Worm (Caenorhabditis elegans): Measurements from ENCODE around the gene mrp-2.

- TF ChIP-seq zip-5 (tag; optimal IDR thresholded peaks at IDR 0.05): no peak
- no peak for TF ChIP-seq ama-1 (optimal IDR thresholded peaks at IDR 0.05)
- no peak for TF ChIP-seq unc-55 (GFP tag; optimal IDR thresholded peaks at IDR 0.05)
- TF ChIP-seq sox-2 (GFP tag; IDR thresholded peaks at IDR 0.05): no peak
Measured at ce11 chrX:551175-551729, 21.2 kb downstream of the mrp-2 start, which contains the start of gene F57C12.2.
